Worm (Caenorhabditis elegans): ENCODE measurements around the gene F14D2.19.

DNA sequence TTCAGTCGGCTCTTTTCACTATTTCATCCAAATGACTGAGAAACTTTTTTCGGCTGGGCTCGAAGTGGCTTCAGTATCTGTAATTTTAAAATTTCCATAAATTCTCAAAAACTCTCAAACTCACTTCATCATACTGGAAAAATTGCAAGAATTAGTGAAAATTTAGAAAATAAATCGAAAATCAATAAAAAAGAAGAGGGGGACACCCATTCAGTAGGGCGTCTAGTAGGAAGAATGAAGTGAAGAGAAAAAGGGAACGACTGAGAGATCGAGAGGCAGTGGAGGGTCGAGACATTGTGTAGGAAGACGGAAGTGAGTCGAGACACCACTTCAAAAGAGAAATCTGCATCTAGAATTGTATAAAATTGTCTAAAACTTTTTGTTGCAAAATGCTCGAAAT is 36.9 kb upstream of the F14D2.19 start:
- no peak for TF ChIP-seq egl-27 (tag; optimal IDR thresholded peaks at IDR 0.05)
- no peak for TF ChIP-seq snpc-4 (tag; optimal IDR thresholded peaks at IDR 0.05)
- TF ChIP-seq fkh-8 (tag; optimal IDR thresholded peaks at IDR 0.05) = no peak
- TF ChIP-seq nhr-76 (tag; optimal IDR thresholded peaks at IDR 0.05) = no peak
- TF ChIP-seq tlp-1 (tag; optimal IDR thresholded peaks at IDR 0.05) = no peak
- no peak for TF ChIP-seq unc-62 (GFP tag; optimal IDR thresholded peaks at IDR 0.05)

All from whole organism, L1 larva.